Worm (Caenorhabditis elegans): ENCODE measurements around the gene del-6.

ce11 chrV:10546749-10547148 is 26.0 kb upstream of the del-6 start, which contains the start of gene F25D1.5:
- no peak for TF ChIP-seq ztf-29 (GFP tag; IDR thresholded peaks at IDR 0.05)
- no peak for TF ChIP-seq cog-1 (tag; optimal IDR thresholded peaks at IDR 0.05)
- TF ChIP-seq med-1 (GFP tag; optimal IDR thresholded peaks at IDR 0.05; ENCODE audit: insufficient read depth): no peak
- no peak for TF ChIP-seq flt-1 (GFP tag; IDR thresholded peaks at IDR 0.05)
- TF ChIP-seq T22C8.4 (GFP tag; IDR thresholded peaks at IDR 0.05): no peak
- TF ChIP-seq ref-1 (GFP tag; conservative IDR thresholded peaks at IDR 0.05): no peak
- TF ChIP-seq tab-1 (GFP tag; IDR thresholded peaks at IDR 0.05): no peak

Data from whole organism, midembryonic.